Fruit fly (Drosophila melanogaster) whole organism, wandering third instar larva: ENCODE results near the gene PEK.

Experiments
- CG9705 ChIP-seq: fragments of 200-800 bp; sonication (Bioruptor generic); optimal IDR thresholded peaks from 2 replicates; lab custom pipeline; 2018; ENCODE audit warnings: missing biosample characterization, mild to moderate bottlenecking, missing genetic modification characterization
- Dfd ChIP-seq: fragments of >200 bp; optimal IDR thresholded peaks from 2 replicates; lab custom pipeline; 2017; ENCODE audit warnings: missing biosample characterization, missing genetic modification characterization
- Hr78 ChIP-seq: fragments of >200 bp; optimal IDR thresholded peaks from 2 replicates; lab custom pipeline; 2017; ENCODE audit warnings: missing biosample characterization, missing genetic modification characterization
- OdsH ChIP-seq: fragments of 200-800 bp; sonication (Bioruptor generic); optimal IDR thresholded peaks from 2 replicates; lab custom pipeline; 2016; ENCODE audit warnings: missing biosample characterization, mild to moderate bottlenecking, missing genetic modification characterization
- br ChIP-seq: fragments of 200-800 bp; sonication (Bioruptor generic); optimal IDR thresholded peaks from 2 replicates; lab custom pipeline; 2016; ENCODE audit warnings: missing biosample characterization, missing genetic modification characterization
- dmrt93B ChIP-seq: fragments of 200-800 bp; sonication (Bioruptor generic); optimal IDR thresholded peaks from 2 replicates; lab custom pipeline; 2018; ENCODE audit warnings: missing biosample characterization, mild to moderate bottlenecking, missing genetic modification characterization
- foxo ChIP-seq, 2 experiments: fragments of 200-800 bp; sonication (Bioruptor generic); optimal IDR thresholded peaks; 2 replicates in 1 of 2; 3 replicates in 1 of 2; lab custom pipeline; 2016 to 2017; ENCODE audit warnings: missing biosample characterization in 2 of 2, missing genetic modification characterization in 2 of 2
- fru ChIP-seq: fragments of 200-800 bp; sonication (Bioruptor generic); optimal IDR thresholded peaks from 3 replicates; lab custom pipeline; 2016; ENCODE audit warnings: missing biosample characterization, mild to moderate bottlenecking, missing genetic modification characterization
- h ChIP-seq: fragments of 200-800 bp; sonication (Bioruptor generic); optimal IDR thresholded peaks from 3 replicates; lab custom pipeline; 2016; ENCODE audit warnings: missing biosample characterization, mild to moderate bottlenecking, missing genetic modification characterization
- rgr ChIP-seq: fragments of 200-800 bp; sonication (Bioruptor generic); optimal IDR thresholded peaks from 3 replicates; lab custom pipeline; 2016; ENCODE audit warnings: missing biosample characterization, mild to moderate bottlenecking, missing genetic modification characterization
- sv ChIP-seq: fragments of 200-800 bp; sonication (Bioruptor generic); optimal IDR thresholded peaks from 3 replicates; lab custom pipeline; 2016; ENCODE audit warnings: missing biosample characterization, missing genetic modification characterization

- TF ChIP-seq sv = no peak
- TF ChIP-seq rgr (GFP tag; lab: Kevin White, UChicago) = peak; percentile 83
- no peak for TF ChIP-seq Dfd (GFP tag; lab: Kevin White, UChicago)
- no peak for TF ChIP-seq Hr78 (GFP tag; lab: Kevin White, UChicago)
- TF ChIP-seq OdsH (GFP tag; lab: Kevin White, UChicago) = peak; percentile 4
- peak; percentile 71 for TF ChIP-seq dmrt93B (GFP tag; lab: Kevin White, UChicago)
- TF ChIP-seq br = peak; percentile 73
- TF ChIP-seq CG9705 (GFP tag; lab: Kevin White, UChicago) = peak; percentile 75
- peak; percentile 42 to 56 for TF ChIP-seq foxo (GFP tag; optimal IDR thresholded peaks at IDR 0.05; lab: Kevin White, UChicago)
- TF ChIP-seq h (GFP tag; lab: Kevin White, UChicago) = peak; percentile 71
- TF ChIP-seq fru (GFP tag; lab: Kevin White, UChicago) = peak; percentile 62
Measured at dm6 chr3R:5466875-5467274, 2.3 kb upstream of the PEK start, which contains the start of gene RpL35A.
